Worm (Caenorhabditis elegans) whole organism, midembryonic: Measurements from ENCODE around the gene F57F4.1.

ENCODE experiments used
- T22C8.4 ChIP-seq: fragments of 200-800 bp; sonication (Bioruptor generic); IDR thresholded peaks from 2 replicates; pipeline ENCODE4 v1.3.6; 2022; ENCODE audit warnings: missing genetic modification characterization, missing compliant biosample characterization
- cog-1 ChIP-seq: sonication (generic microtip); optimal IDR thresholded peaks from 2 replicates; lab custom pipeline; 2016; ENCODE audit warnings: missing genetic modification characterization, missing compliant biosample characterization
- flt-1 ChIP-seq: fragments of 200-800 bp; sonication (Bioruptor generic); IDR thresholded peaks from 2 replicates; pipeline ENCODE4 v1.3.6; 2022; ENCODE audit warnings: missing genetic modification characterization, missing compliant biosample characterization
- klf-2 ChIP-seq: fragments of 200-800 bp; sonication (Bioruptor generic); conservative IDR thresholded peaks from 2 replicates; pipeline ENCODE4 v1.3.6; 2022; ENCODE audit warnings: missing genetic modification reagents, missing genetic modification characterization, missing compliant biosample characterization
- med-1 ChIP-seq: sonication (generic microtip); optimal IDR thresholded peaks from 2 replicates; lab custom pipeline; 2017; ENCODE audit warnings: missing genetic modification characterization, mild to moderate bottlenecking, missing compliant biosample characterization, antibody characterized with exemption, missing genetic modification reagents; ENCODE audit not compliant: insufficient read depth
- ref-1 ChIP-seq: fragments of 200-800 bp; sonication (Bioruptor generic); conservative IDR thresholded peaks from 2 replicates; pipeline ENCODE4 v1.3.6; 2022; ENCODE audit warnings: missing genetic modification reagents, missing genetic modification characterization, missing compliant biosample characterization
- tab-1 ChIP-seq: fragments of 200-800 bp; sonication (Bioruptor generic); IDR thresholded peaks from 2 replicates; pipeline ENCODE4 v1.3.6; 2022; ENCODE audit warnings: missing genetic modification characterization, missing compliant biosample characterization
- ztf-23 ChIP-seq: fragments of 200-800 bp; sonication (Bioruptor generic); IDR thresholded peaks from 2 replicates; pipeline ENCODE4 v1.3.6; 2022; ENCODE audit warnings: missing genetic modification reagents, missing genetic modification characterization, missing compliant biosample characterization
- ztf-29 ChIP-seq: fragments of 200-800 bp; sonication (Bioruptor generic); IDR thresholded peaks from 2 replicates; pipeline ENCODE4 v1.3.6; 2022; ENCODE audit warnings: missing genetic modification reagents, missing genetic modification characterization, missing compliant biosample characterization

The F57F4.1 gene

ce11 chrV:6427433-6427832 is 37.2 kb downstream of the F57F4.1 start:
- TF ChIP-seq klf-2 (GFP tag; lab: Robert Waterston, UW): no peak
- no peak for TF ChIP-seq cog-1 (tag; lab: Kevin White, UChicago)
- TF ChIP-seq ztf-23 (GFP tag; lab: Robert Waterston, UW): no peak; the same call in 1 of the 2 replicates
- TF ChIP-seq ref-1 (GFP tag; lab: Robert Waterston, UW): no peak
- TF ChIP-seq med-1: no peak
- no peak for TF ChIP-seq tab-1 (GFP tag; lab: Robert Waterston, UW)
- no peak for TF ChIP-seq T22C8.4 (GFP tag; lab: Robert Waterston, UW)

- TF ChIP-seq ref-1 (GFP tag; lab: Robert Waterston, UW): no peak
- TF ChIP-seq T22C8.4 (GFP tag; lab: Robert Waterston, UW): no peak
- no peak for TF ChIP-seq ztf-29 (GFP tag; lab: Robert Waterston, UW)
- TF ChIP-seq ztf-23 (GFP tag; lab: Robert Waterston, UW): no peak
- no peak for TF ChIP-seq klf-2 (GFP tag; lab: Robert Waterston, UW)
- TF ChIP-seq cog-1 (tag; lab: Kevin White, UChicago): no peak
- TF ChIP-seq tab-1 (GFP tag; lab: Robert Waterston, UW): no peak
- TF ChIP-seq flt-1 (GFP tag; lab: Robert Waterston, UW): no peak
These were observed 39.6 kb downstream of the F57F4.1 start, which contains the start of gene alh-4 for ce11 chrV:6429870-6430339. TSS of gene alh-4 (minus strand) at chrV:6429920.

- TF ChIP-seq T22C8.4 (GFP tag; lab: Robert Waterston, UW) (no peak), flt-1 (GFP tag; lab: Robert Waterston, UW) (no peak), med-1 (no peak), ztf-23 (GFP tag; lab: Robert Waterston, UW) (no peak), tab-1 (GFP tag; lab: Robert Waterston, UW) (no peak), ztf-29 (GFP tag; lab: Robert Waterston, UW) (no peak), ref-1 (GFP tag; lab: Robert Waterston, UW) (no peak), cog-1 (tag; lab: Kevin White, UChicago) (no peak), klf-2 (GFP tag; lab: Robert Waterston, UW) (no peak)
These were observed 40.5 kb downstream of the F57F4.1 start for ce11 chrV:6430526-6431371.

DNA sequence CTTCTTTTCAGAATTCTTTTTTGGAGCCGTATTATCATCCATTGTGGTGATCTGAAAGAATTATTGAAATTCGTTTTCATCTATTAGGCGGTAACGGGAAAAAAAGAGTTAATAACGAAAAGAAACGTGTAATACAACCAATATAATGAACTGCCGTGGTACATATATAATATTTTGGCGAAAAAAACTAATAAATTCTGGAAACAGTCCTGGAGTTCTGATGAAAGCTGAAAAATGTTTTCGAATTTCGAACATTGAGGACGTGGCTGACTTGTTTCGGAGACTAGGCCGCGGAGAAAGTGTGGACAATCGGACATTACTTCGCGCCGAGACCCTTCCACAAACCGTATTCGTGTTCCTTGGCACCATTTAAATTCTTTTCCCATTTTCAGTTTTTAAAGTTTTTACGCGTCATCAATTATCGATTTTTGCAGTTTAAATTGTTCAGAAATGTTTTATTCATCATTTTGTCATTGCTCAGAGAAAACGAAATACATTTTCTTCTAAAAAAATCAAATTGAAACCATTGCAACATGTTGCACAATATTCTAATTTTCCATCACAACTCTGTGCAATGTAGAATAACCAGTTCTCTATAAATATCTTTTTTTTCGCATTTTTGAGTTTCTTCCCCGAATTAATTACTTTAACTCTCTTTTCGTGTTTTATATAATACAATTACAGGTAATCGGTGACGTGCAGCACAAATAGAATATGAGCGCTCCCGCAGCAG is 43.3 kb downstream of the F57F4.1 start, which contains the start of the genes gad-1 and erfa-1:
gad-1 (minus strand) TSS at position 51 of the 733 bp plus-strand sequence.
erfa-1 (plus strand) TSS at position 683 of the 733 bp plus-strand sequence.
- TF ChIP-seq ref-1 (GFP tag; lab: Robert Waterston, UW) (no peak), tab-1 (GFP tag; lab: Robert Waterston, UW) (no peak), cog-1 (tag; lab: Kevin White, UChicago) (no peak), ztf-23 (GFP tag; lab: Robert Waterston, UW) (no peak), T22C8.4 (GFP tag; lab: Robert Waterston, UW) (peak; percentile 6; the same call in 1 of the 2 replicates)

- TF ChIP-seq flt-1 (GFP tag; lab: Robert Waterston, UW): no peak
- TF ChIP-seq klf-2 (GFP tag; lab: Robert Waterston, UW): no peak
- no peak for TF ChIP-seq cog-1 (tag; lab: Kevin White, UChicago)
- TF ChIP-seq tab-1 (GFP tag; lab: Robert Waterston, UW): no peak
- no peak for TF ChIP-seq T22C8.4 (GFP tag; lab: Robert Waterston, UW)
- TF ChIP-seq ztf-23 (GFP tag; lab: Robert Waterston, UW): no peak
- no peak for TF ChIP-seq ref-1 (GFP tag; lab: Robert Waterston, UW)
- TF ChIP-seq ztf-29 (GFP tag; lab: Robert Waterston, UW): no peak
- TF ChIP-seq med-1: no peak
These were observed 46.1 kb downstream of the F57F4.1 start, which contains the start of gene hpo-19 for ce11 chrV:6436332-6436731. TSS of gene hpo-19 (plus strand) at chrV:6436645.

- TF ChIP-seq flt-1 (GFP tag; lab: Robert Waterston, UW) (no peak), cog-1 (tag; lab: Kevin White, UChicago) (no peak), ref-1 (GFP tag; lab: Robert Waterston, UW) (no peak), med-1 (no peak), ztf-23 (GFP tag; lab: Robert Waterston, UW) (no peak), tab-1 (GFP tag; lab: Robert Waterston, UW) (no peak), klf-2 (GFP tag; lab: Robert Waterston, UW) (no peak), ztf-29 (GFP tag; lab: Robert Waterston, UW) (no peak), T22C8.4 (GFP tag; lab: Robert Waterston, UW) (no peak)
These were observed 48.3 kb downstream of the F57F4.1 start, which contains the start of gene T05H4.4 for ce11 chrV:6438601-6439000. TSS of gene T05H4.4 (plus strand) at chrV:6438901.

DNA sequence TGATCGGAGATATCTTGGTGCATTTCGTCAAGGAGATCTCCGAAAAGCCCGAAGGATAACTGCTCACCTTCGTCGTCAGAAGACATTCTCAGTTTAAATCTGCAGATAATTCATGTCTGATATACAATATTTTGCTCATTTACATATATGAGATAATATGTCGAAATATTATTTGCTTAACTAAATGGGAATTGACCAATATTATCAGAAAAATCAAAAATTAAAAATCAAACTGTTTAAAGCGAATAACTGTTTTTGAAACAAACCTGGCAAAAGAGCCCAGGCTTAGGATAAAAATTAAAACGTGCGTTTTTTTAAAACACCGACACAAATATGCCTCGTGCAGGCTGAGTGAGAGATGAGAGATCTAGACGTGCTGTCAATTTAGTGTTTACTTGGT is 51.4 kb downstream of the F57F4.1 start, which contains the start of gene T05H4.15:
T05H4.15 (minus strand) TSS at position 101 of the 400 bp plus-strand sequence.
- TF ChIP-seq klf-2 (GFP tag; lab: Robert Waterston, UW): no peak
- TF ChIP-seq cog-1 (tag; lab: Kevin White, UChicago): no peak
- TF ChIP-seq T22C8.4 (GFP tag; lab: Robert Waterston, UW): no peak
- no peak for TF ChIP-seq tab-1 (GFP tag; lab: Robert Waterston, UW)
- no peak for TF ChIP-seq flt-1 (GFP tag; lab: Robert Waterston, UW)
- TF ChIP-seq ref-1 (GFP tag; lab: Robert Waterston, UW): no peak
- TF ChIP-seq ztf-23 (GFP tag; lab: Robert Waterston, UW): no peak
- TF ChIP-seq ztf-29 (GFP tag; lab: Robert Waterston, UW): no peak
- no peak for TF ChIP-seq med-1

ce11 chrV:6442037-6442436 is 51.8 kb downstream of the F57F4.1 start, which contains the start of gene T05H4.3:
TSS of gene T05H4.3 (plus strand) at chrV:6442337.
- no peak for TF ChIP-seq ref-1 (GFP tag; lab: Robert Waterston, UW)
